Fruit fly (Drosophila melanogaster) whole organism, embryonic: ENCODE results near the gene Bfc.

Experiments
- Antp ChIP-seq: fragments of 200-800 bp; sonication (Bioruptor generic); optimal IDR thresholded peaks from 3 replicates; lab custom pipeline; 2016; ENCODE audit warnings: missing biosample characterization, missing genetic modification characterization
- Awh ChIP-seq: fragments of 200-800 bp; sonication (Bioruptor generic); IDR thresholded peaks from 2 replicates; pipeline ENCODE4, ENCODE4 v1.3.6; 2022; ENCODE audit warnings: missing biosample characterization, missing genetic modification characterization
- CG10431 ChIP-seq: fragments of 200-800 bp; sonication (Bioruptor generic); optimal IDR thresholded peaks from 3 replicates; lab custom pipeline; 2018; ENCODE audit warnings: missing biosample characterization, mild to moderate bottlenecking, missing genetic modification characterization
- CG10979 ChIP-seq: fragments of 200-800 bp; sonication (Bioruptor generic); optimal IDR thresholded peaks from 2 replicates; lab custom pipeline; 2018; ENCODE audit warnings: missing biosample characterization, mild to moderate bottlenecking, missing genetic modification characterization, moderate library complexity
- CG12236 ChIP-seq: fragments of 200-800 bp; sonication (Bioruptor generic); optimal IDR thresholded peaks from 2 replicates; lab custom pipeline; 2016; ENCODE audit warnings: missing biosample characterization, missing genetic modification characterization
- CG12942 ChIP-seq: fragments of 200-800 bp; sonication (Bioruptor generic); optimal IDR thresholded peaks from 3 replicates; lab custom pipeline; 2016; ENCODE audit warnings: missing biosample characterization, missing genetic modification characterization
- CG13287 ChIP-seq: fragments of 200-800 bp; sonication (Bioruptor generic); IDR thresholded peaks from 2 replicates; pipeline ENCODE4 v1.3.6; 2022; ENCODE audit warnings: missing biosample characterization, missing genetic modification characterization; ENCODE audit not compliant: partially characterized antibody
- CG16863 ChIP-seq: fragments of 200-800 bp; sonication (Bioruptor generic); optimal IDR thresholded peaks from 3 replicates; lab custom pipeline; 2016; ENCODE audit warnings: missing biosample characterization, missing genetic modification characterization
- CG17328 ChIP-seq: fragments of 200-800 bp; sonication (Bioruptor generic); IDR thresholded peaks from 2 replicates; pipeline ENCODE4 v1.3.6; 2022; ENCODE audit warnings: missing biosample characterization, missing genetic modification characterization
- CG2712 ChIP-seq: fragments of 200-800 bp; optimal IDR thresholded peaks from 3 replicates; lab custom pipeline; 2019; ENCODE audit warnings: missing biosample characterization, mild to moderate bottlenecking, missing genetic modification characterization, moderate library complexity
- CG33557 ChIP-seq: fragments of 200-800 bp; sonication (Bioruptor generic); optimal IDR thresholded peaks from 2 replicates; lab custom pipeline; 2019; ENCODE audit warnings: missing biosample characterization, mild to moderate bottlenecking, missing genetic modification characterization, moderate library complexity
- CG5180 ChIP-seq: fragments of 200-800 bp; sonication (Bioruptor generic); optimal IDR thresholded peaks from 3 replicates; lab custom pipeline; 2017; ENCODE audit warnings: missing biosample characterization, missing genetic modification characterization, mild to moderate bottlenecking, moderate library complexity, missing genetic modification reagents
- CG6175 ChIP-seq: fragments of 200-800 bp; sonication (Bioruptor generic); IDR thresholded peaks from 3 replicates; pipeline ENCODE4 v1.3.6; 2022; ENCODE audit warnings: missing biosample characterization, missing genetic modification characterization
- CG6854 ChIP-seq: fragments of 200-800 bp; sonication (Bioruptor generic); optimal IDR thresholded peaks from 3 replicates; lab custom pipeline; 2017; ENCODE audit warnings: missing biosample characterization, mild to moderate bottlenecking, missing genetic modification characterization
- CG7745 ChIP-seq: fragments of 200-800 bp; sonication (Bioruptor generic); optimal IDR thresholded peaks from 2 replicates; lab custom pipeline; 2018; ENCODE audit warnings: missing biosample characterization, mild to moderate bottlenecking, missing genetic modification characterization, moderate library complexity
- D19B ChIP-seq: fragments of 200-800 bp; sonication (Bioruptor generic); optimal IDR thresholded peaks from 2 replicates; lab custom pipeline; 2017; ENCODE audit warnings: missing biosample characterization, mild to moderate bottlenecking, missing genetic modification characterization
- Ets97D ChIP-seq: fragments of 200-800 bp; sonication (Bioruptor generic); optimal IDR thresholded peaks from 3 replicates; lab custom pipeline; 2016; ENCODE audit warnings: missing biosample characterization, missing genetic modification characterization
- HmgD ChIP-seq: fragments of 200-800 bp; sonication (Bioruptor generic); optimal IDR thresholded peaks from 3 replicates; lab custom pipeline; 2016; ENCODE audit warnings: missing biosample characterization, missing genetic modification characterization
- Hmr ChIP-seq: fragments of 200-800 bp; sonication (Bioruptor generic); optimal IDR thresholded peaks from 3 replicates; lab custom pipeline; 2017; ENCODE audit warnings: mild to moderate bottlenecking, missing biosample characterization, missing genetic modification reagents, missing genetic modification characterization
- Hr39 ChIP-seq: fragments of >200 bp; optimal IDR thresholded peaks from 2 replicates; lab custom pipeline; 2017
- Lpt ChIP-seq: fragments of >200 bp; optimal IDR thresholded peaks from 2 replicates; lab custom pipeline; 2018; ENCODE audit warnings: missing biosample characterization, missing genetic modification characterization
- MESR4 ChIP-seq: fragments of 200-800 bp; sonication (Bioruptor generic); optimal IDR thresholded peaks from 2 replicates; lab custom pipeline; 2018; ENCODE audit warnings: missing biosample characterization, mild to moderate bottlenecking, missing genetic modification characterization, moderate library complexity
- NC2β ChIP-seq: fragments of 200-800 bp; sonication (Bioruptor generic); optimal IDR thresholded peaks from 2 replicates; lab custom pipeline; 2016; ENCODE audit warnings: missing biosample characterization, missing genetic modification characterization
- Optix ChIP-seq: fragments of 200-800 bp; sonication (Bioruptor generic); IDR thresholded peaks from 3 replicates; pipeline ENCODE4 v1.3.6; 2022; ENCODE audit warnings: missing biosample characterization, missing genetic modification characterization
- Rfx ChIP-seq: fragments of 200-800 bp; sonication (Bioruptor generic); IDR thresholded peaks from 2 replicates; pipeline ENCODE4 v1.3.6; 2022; ENCODE audit warnings: missing biosample characterization, missing genetic modification characterization
- Spps ChIP-seq: fragments of 200-800 bp; sonication (Bioruptor generic); optimal IDR thresholded peaks from 2 replicates; lab custom pipeline; 2018; ENCODE audit warnings: missing biosample characterization, mild to moderate bottlenecking, missing genetic modification characterization
- Stat92E ChIP-seq, 3 experiments: fragments of >200 bp in 2 of 3; fragments of 200-800 bp in 1 of 3; sonication (Bioruptor generic) in 1 of 3; optimal IDR thresholded peaks; 2 replicates each; lab custom pipeline; 2017 to 2019; ENCODE audit warnings: missing biosample characterization in 3 of 3, missing genetic modification characterization in 3 of 3, mild to moderate bottlenecking in 1 of 3, moderate library complexity in 1 of 3
- Xrp1 ChIP-seq: fragments of 200-800 bp; sonication (Bioruptor generic); IDR thresholded peaks from 2 replicates; pipeline ENCODE4 v1.3.6; 2022; ENCODE audit warnings: missing biosample characterization, missing genetic modification characterization
- YL-1 ChIP-seq: fragments of 200-800 bp; sonication (Bioruptor generic); optimal IDR thresholded peaks from 3 replicates; lab custom pipeline; 2017; ENCODE audit warnings: missing biosample characterization, mild to moderate bottlenecking, missing genetic modification characterization
- ap ChIP-seq: fragments of 200-800 bp; sonication (Bioruptor generic); IDR thresholded peaks from 2 replicates; pipeline ENCODE4 v1.3.6; 2022; ENCODE audit warnings: missing biosample characterization, missing genetic modification characterization
- br ChIP-seq: fragments of >200 bp; optimal IDR thresholded peaks from 2 replicates; lab custom pipeline; 2017
- chinmo ChIP-seq: fragments of 200-800 bp; sonication (Bioruptor generic); IDR thresholded peaks from 4 replicates; pipeline ENCODE4 v1.3.6; 2022; ENCODE audit warnings: missing biosample characterization, missing genetic modification characterization; ENCODE audit not compliant: partially characterized antibody
- crp ChIP-seq, 2 experiments: fragments of 200-800 bp; sonication (Bioruptor generic); optimal IDR thresholded peaks; 2 replicates in 1 of 2; 3 replicates in 1 of 2; lab custom pipeline; 2017; ENCODE audit warnings: missing biosample characterization in 2 of 2, missing genetic modification characterization in 2 of 2, mild to moderate bottlenecking in 1 of 2, moderate library complexity in 1 of 2
- dpn ChIP-seq, 2 experiments: fragments of 200-800 bp; sonication (Bioruptor generic); optimal IDR thresholded peaks; 3 replicates each; lab custom pipeline; 2016; ENCODE audit warnings: missing biosample characterization in 2 of 2, missing genetic modification characterization in 2 of 2
- emc ChIP-seq: fragments of 200-800 bp; sonication (Bioruptor generic); optimal IDR thresholded peaks from 2 replicates; lab custom pipeline; 2016; ENCODE audit warnings: missing biosample characterization, missing genetic modification characterization
- hbn ChIP-seq: fragments of 200-800 bp; sonication (Bioruptor generic); IDR thresholded peaks from 2 replicates; pipeline ENCODE4 v1.3.6; 2022; ENCODE audit warnings: missing biosample characterization, missing genetic modification characterization; ENCODE audit not compliant: partially characterized antibody
- jing ChIP-seq: fragments of 200-800 bp; sonication (Bioruptor generic); optimal IDR thresholded peaks from 2 replicates; lab custom pipeline; 2018; ENCODE audit warnings: missing biosample characterization, mild to moderate bottlenecking, missing genetic modification characterization
- kay ChIP-seq: fragments of 200-800 bp; sonication (Bioruptor generic); optimal IDR thresholded peaks from 2 replicates; lab custom pipeline; 2016; ENCODE audit warnings: missing biosample characterization, missing genetic modification characterization
- lilli ChIP-seq: fragments of 200-800 bp; sonication (Bioruptor generic); optimal IDR thresholded peaks from 3 replicates; lab custom pipeline; 2016; ENCODE audit warnings: missing biosample characterization, missing genetic modification characterization
- mam ChIP-seq: fragments of 200-800 bp; sonication (Bioruptor generic); optimal IDR thresholded peaks from 3 replicates; lab custom pipeline; 2016; ENCODE audit warnings: missing biosample characterization, missing genetic modification characterization
- nerfin-1 ChIP-seq: fragments of 200-800 bp; sonication (Bioruptor generic); optimal IDR thresholded peaks from 3 replicates; lab custom pipeline; 2019; ENCODE audit warnings: missing biosample characterization, mild to moderate bottlenecking, missing genetic modification characterization, moderate library complexity
- oc ChIP-seq: fragments of 200-800 bp; sonication (Bioruptor generic); optimal IDR thresholded peaks from 2 replicates; lab custom pipeline; 2018; ENCODE audit warnings: missing biosample characterization, mild to moderate bottlenecking, missing genetic modification characterization, moderate library complexity
- odd ChIP-seq: fragments of 200-800 bp; sonication (Bioruptor generic); optimal IDR thresholded peaks from 2 replicates; lab custom pipeline; 2017; ENCODE audit warnings: missing biosample characterization, mild to moderate bottlenecking, missing genetic modification characterization
- ro ChIP-seq: fragments of 200-800 bp; sonication (Bioruptor generic); IDR thresholded peaks from 2 replicates; pipeline ENCODE4 v1.3.6; 2022; ENCODE audit warnings: missing biosample characterization, missing genetic modification characterization
- run ChIP-seq: fragments of 200-800 bp; sonication (Bioruptor generic); optimal IDR thresholded peaks from 3 replicates; lab custom pipeline; 2018; ENCODE audit warnings: missing biosample characterization, mild to moderate bottlenecking, missing genetic modification characterization
- sc ChIP-seq, 3 experiments: fragments of >200 bp in 2 of 3; fragments of 200-800 bp in 1 of 3; sonication (Bioruptor generic) in 1 of 3; optimal IDR thresholded peaks; 2 replicates in 2 of 3; 3 replicates in 1 of 3; lab custom pipeline; 2017; ENCODE audit warnings: mild to moderate bottlenecking in 1 of 3, missing biosample characterization in 1 of 3, missing genetic modification characterization in 1 of 3, missing genetic modification reagents in 1 of 3
- sug ChIP-seq: fragments of 200-800 bp; optimal IDR thresholded peaks from 2 replicates; lab custom pipeline; 2019; ENCODE audit warnings: missing biosample characterization, mild to moderate bottlenecking, missing genetic modification characterization, moderate library complexity
- vnd ChIP-seq: fragments of 200-800 bp; sonication (Bioruptor generic); IDR thresholded peaks from 3 replicates; pipeline ENCODE4 v1.3.6; 2022; ENCODE audit warnings: missing biosample characterization, missing genetic modification characterization; ENCODE audit not compliant: partially characterized antibody

The Bfc gene

DNA sequence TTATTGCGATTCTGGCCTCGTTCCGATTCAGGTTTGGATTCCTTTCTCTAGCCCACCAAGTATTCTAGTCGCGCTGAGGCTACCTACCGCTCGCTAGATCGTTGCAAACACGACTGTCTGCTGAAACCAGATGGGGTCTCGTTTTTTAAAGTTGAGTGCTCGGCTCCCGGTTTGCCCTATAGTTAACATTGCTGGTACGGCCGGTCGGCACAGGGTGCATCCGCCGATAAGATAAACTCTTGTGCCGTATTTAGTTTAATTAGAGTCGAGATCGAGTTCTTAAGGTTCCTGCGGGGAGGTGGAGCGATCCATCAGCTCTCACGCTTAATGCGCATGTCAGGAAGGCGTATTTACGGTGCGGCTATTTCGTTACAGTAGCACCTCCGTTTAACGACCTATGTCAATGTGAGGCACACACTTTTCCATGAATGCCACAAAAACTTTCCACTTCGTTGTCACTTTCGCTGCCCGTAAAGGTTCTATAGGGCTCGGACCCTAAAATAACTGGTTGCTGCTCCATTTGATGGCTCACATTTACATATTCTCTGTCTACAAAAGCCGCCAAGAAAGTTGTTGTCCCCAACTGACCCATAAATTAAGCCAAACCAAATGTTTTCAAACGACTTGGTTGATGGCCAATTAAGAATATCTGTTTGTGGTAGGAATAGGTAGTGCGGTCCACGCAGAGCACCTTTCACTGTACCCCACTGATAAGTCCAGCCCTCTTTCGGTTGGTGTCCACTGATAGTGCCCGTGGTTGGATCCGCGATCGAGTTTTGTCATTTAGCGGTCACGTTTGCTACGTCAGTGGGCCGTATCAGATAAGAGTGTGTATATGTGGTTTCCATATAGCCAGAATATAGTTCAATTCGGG, 45.6 kb upstream of the Bfc start, which contains the start of gene CG9119 (continued):
- TF ChIP-seq YL-1 (no peak), D19B (GFP tag; lab: Kevin White, UChicago) (peak; percentile 69), Lpt (GFP tag; lab: Kevin White, UChicago) (no peak), CG12236 (peak; percentile 18), Antp (GFP tag; lab: Kevin White, UChicago) (peak; percentile 71), vnd (GFP tag; lab: Robert Waterston, UW) (no peak), HmgD (GFP tag; lab: Kevin White, UChicago) (no peak), sug (tag; lab: Kevin White, UChicago) (peak; percentile 83), br (no peak), crp (GFP tag; optimal IDR thresholded peaks at IDR 0.05; lab: Kevin White, UChicago) (no peak), Xrp1 (GFP tag; lab: Robert Waterston, UW) (0 out of 2 replicates have a peak, but pooled peaks have one; percentile 31), Spps (tag; lab: Kevin White, UChicago) (peak; percentile 72), NC2β (GFP tag; lab: Kevin White, UChicago) (peak; percentile 27), CG13287 (no peak), Hr39 (no peak), ap (GFP tag; lab: Robert Waterston, UW) (no peak), CG33557 (GFP tag; lab: Kevin White, UChicago) (peak; percentile 75), nerfin-1 (tag; lab: Kevin White, UChicago) (peak; percentile 59), Hmr (GFP tag; lab: Kevin White, UChicago) (peak; percentile 78), CG10431 (GFP tag; lab: Kevin White, UChicago) (peak; percentile 35), CG7745 (tag; lab: Kevin White, UChicago) (peak; percentile 11), CG6175 (no peak), CG16863 (peak; percentile 58), oc (tag; lab: Kevin White, UChicago) (peak; percentile 40), Stat92E (GFP tag; optimal IDR thresholded peaks at IDR 0.05; lab: Kevin White, UChicago) (no peak), lilli (GFP tag; lab: Kevin White, UChicago) (peak; percentile 72), CG2712 (tag; lab: Kevin White, UChicago) (peak; percentile 66), CG6854 (no peak), Rfx (GFP tag; lab: Robert Waterston, UW) (peak; percentile 57; the same call in 1 of the 2 replicates), Awh (GFP tag; lab: Robert Waterston, UW) (0 out of 2 replicates have a peak, but pooled peaks have one; percentile 40), jing (peak; percentile 9), run (tag; lab: Kevin White, UChicago) (peak; percentile 69), chinmo (GFP tag; lab: Robert Waterston, UW) (0 out of 4 replicates have a peak, but pooled peaks have one; percentile 33), CG12942 (GFP tag; lab: Kevin White, UChicago) (peak; percentile 39), odd (GFP tag; lab: Kevin White, UChicago) (peak; percentile 67), ro (GFP tag; lab: Robert Waterston, UW) (no peak), CG10979 (tag; lab: Kevin White, UChicago) (peak; percentile 50), sc (optimal IDR thresholded peaks at IDR 0.05; lab: Kevin White, UChicago) (no peak), sc (GFP tag; optimal IDR thresholded peaks at IDR 0.05; lab: Kevin White, UChicago) (peak; percentile 32), CG17328 (0 out of 2 replicates have a peak, but pooled peaks have one; percentile 24), CG5180 (peak; percentile 41), hbn (GFP tag; lab: Robert Waterston, UW) (no peak), Ets97D (GFP tag; lab: Kevin White, UChicago) (no peak), mam (GFP tag; lab: Kevin White, UChicago) (peak; percentile 80), dpn (GFP tag; optimal IDR thresholded peaks at IDR 0.05; lab: Kevin White, UChicago) (peak; percentile 61 to 67), emc (GFP tag; lab: Kevin White, UChicago) (peak; percentile 42), MESR4 (no peak), Optix (GFP tag; lab: Robert Waterston, UW) (peak; percentile 52; the same call in 1 of the 3 replicates), kay (GFP tag; lab: Kevin White, UChicago) (no peak)
